Worm (Caenorhabditis elegans): Measurements from ENCODE around the gene Y67D8A.2.

DNA sequence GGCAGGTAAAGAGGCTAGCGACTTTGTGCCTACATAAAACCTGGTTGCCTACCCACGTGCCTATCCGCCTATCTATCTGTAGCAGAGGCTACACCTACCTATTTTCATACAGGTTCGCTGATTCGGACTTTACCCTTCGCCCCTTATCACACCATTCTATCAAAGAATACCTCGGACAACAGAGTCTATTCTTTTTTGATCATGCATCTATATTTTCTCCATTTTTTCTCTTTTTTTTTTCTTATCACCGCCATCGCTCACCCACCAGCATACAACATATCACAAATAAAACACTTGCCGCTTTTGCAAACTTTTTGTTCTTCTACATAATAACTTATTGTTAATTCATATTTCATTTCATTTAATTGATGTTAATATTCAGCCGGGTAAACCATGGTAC, 36.3 kb downstream of the Y67D8A.2 start, which contains the start of gene T26C12.1:
- TF ChIP-seq ama-1 (optimal IDR thresholded peaks at IDR 0.05) (no peak), aly-1 (tag; optimal IDR thresholded peaks at IDR 0.05) (no peak), F13C5.2 (tag; optimal IDR thresholded peaks at IDR 0.05) (no peak), ets-7 (tag; optimal IDR thresholded peaks at IDR 0.05) (no peak), sea-1 (GFP tag; conservative IDR thresholded peaks at IDR 0.05) (no peak), tra-4 (tag; optimal IDR thresholded peaks at IDR 0.05) (no peak), hmg-4 (GFP tag; optimal IDR thresholded peaks at IDR 0.05) (no peak), flt-1 (GFP tag; IDR thresholded peaks at IDR 0.05) (no peak), ceh-36 (tag; optimal IDR thresholded peaks at IDR 0.05) (no peak), tbx-37 (GFP tag; conservative IDR thresholded peaks at IDR 0.05) (no peak), hnd-1 (tag; optimal IDR thresholded peaks at IDR 0.05) (no peak)

All from whole organism, early embryonic.